Worm (Caenorhabditis elegans) whole organism, dauer: ENCODE data around the gene F32D8.2.

Experiments
- unc-62 ChIP-seq: sonication (generic microtip); optimal IDR thresholded peaks from 2 replicates; lab custom pipeline; 2017; ENCODE audit warnings: missing biosample characterization, missing genetic modification reagents, missing genetic modification characterization

Gene F32D8.2

ce11 chrV:10867586-10867985 lies 16.0 kb upstream of the F32D8.2 start:
- no peak for TF ChIP-seq unc-62 (GFP tag; lab: Kevin White, UChicago)

- TF ChIP-seq unc-62 (GFP tag; lab: Kevin White, UChicago): no peak
These were observed 13.5 kb upstream of the F32D8.2 start for ce11 chrV:10870050-10870449.

DNA sequence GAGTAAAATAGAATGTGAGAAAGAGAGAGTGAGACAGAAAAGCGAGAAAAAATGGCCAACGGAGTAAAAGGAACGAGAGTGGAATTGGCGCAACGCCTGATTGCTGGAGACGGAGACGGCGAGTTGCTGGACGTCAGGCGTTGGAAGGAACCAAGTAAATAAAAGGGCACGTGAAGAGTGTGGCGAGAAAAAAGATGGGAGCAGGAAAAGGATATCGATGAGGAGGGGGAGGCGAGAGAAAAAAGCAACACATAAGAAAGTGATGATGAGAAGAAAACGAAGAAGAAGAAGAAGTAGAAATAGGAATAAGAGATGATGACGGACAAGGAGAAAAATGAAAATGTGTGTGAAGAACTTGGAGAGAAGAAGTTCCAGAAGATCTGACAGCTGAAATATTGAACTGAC lies 12.1 kb upstream of the F32D8.2 start:
- no peak for TF ChIP-seq unc-62 (GFP tag; lab: Kevin White, UChicago)

DNA sequence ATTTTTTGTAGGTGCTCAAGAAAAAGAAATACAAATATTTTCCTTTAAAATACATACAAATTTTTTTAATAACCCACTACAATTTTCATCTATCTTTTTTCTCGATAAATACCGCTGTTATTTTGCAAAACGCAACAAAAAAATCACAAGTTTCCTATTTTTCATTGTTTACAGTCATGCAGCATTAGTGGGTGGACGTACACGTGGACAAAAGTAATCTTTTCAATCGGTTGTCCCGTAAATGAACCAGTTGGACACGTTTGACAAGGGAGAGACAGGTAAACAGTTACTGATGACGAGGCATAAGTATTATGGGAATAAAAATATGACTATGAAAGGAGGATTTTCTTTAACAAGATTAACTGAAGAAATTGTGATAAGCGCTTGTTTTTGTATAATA lies 10.4 kb upstream of the F32D8.2 start:
- TF ChIP-seq unc-62 (GFP tag; lab: Kevin White, UChicago): no peak

ce11 chrV:10874938-10875599 lies 8.5 kb upstream of the F32D8.2 start:
- TF ChIP-seq unc-62 (GFP tag; lab: Kevin White, UChicago): no peak

ce11 chrV:10876512-10876911 lies 7.1 kb upstream of the F32D8.2 start:
- no peak for TF ChIP-seq unc-62 (GFP tag; lab: Kevin White, UChicago)

ce11 chrV:10877808-10878600 lies 5.6 kb upstream of the F32D8.2 start:
- TF ChIP-seq unc-62 (GFP tag; lab: Kevin White, UChicago): no peak

ce11 chrV:10880138-10880882 lies 3.3 kb upstream of the F32D8.2 start, which contains the start of gene F32D8.1:
F32D8.1 (plus strand) TSS chrV:10880832.
- TF ChIP-seq unc-62 (GFP tag; lab: Kevin White, UChicago): no peak

ce11 chrV:10886405-10886887 lies 2.9 kb downstream of the F32D8.2 start, which contains the start of gene F32D8.3:
F32D8.3 (plus strand) TSS chrV:10886837.
- TF ChIP-seq unc-62 (GFP tag; lab: Kevin White, UChicago): no peak

- TF ChIP-seq unc-62 (GFP tag; lab: Kevin White, UChicago): no peak
These were observed 4.0 kb downstream of the F32D8.2 start for ce11 chrV:10887564-10887963.

- no peak for TF ChIP-seq unc-62 (GFP tag; lab: Kevin White, UChicago)
These were observed 4.6 kb downstream of the F32D8.2 start for ce11 chrV:10888153-10888552.

DNA sequence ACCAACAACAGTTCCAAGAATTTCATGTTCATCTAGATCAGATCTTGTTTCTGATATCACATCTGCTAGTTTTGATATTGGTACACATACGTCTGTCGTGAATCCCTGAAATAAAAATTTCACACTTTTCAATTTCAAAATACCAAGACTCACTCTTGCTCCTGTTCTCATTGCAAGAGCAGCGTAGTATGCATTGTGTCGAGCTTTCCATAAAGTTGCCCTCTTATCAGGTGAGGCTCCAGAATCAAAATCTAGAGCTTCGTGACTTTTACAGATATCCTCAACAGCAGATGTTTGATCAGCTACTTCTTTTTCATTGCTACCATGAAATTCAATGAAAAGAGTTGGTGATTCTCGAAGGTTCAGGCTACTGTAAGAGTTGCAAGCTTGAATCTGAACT lies 5.5 kb downstream of the F32D8.2 start, which contains the start of gene F32D8.11:
TSS of gene F32D8.11 (minus strand) at position 101 of the 400 bp plus-strand sequence.
- TF ChIP-seq unc-62 (GFP tag; lab: Kevin White, UChicago): no peak

ce11 chrV:10889774-10890173 lies 6.2 kb downstream of the F32D8.2 start:
- TF ChIP-seq unc-62 (GFP tag; lab: Kevin White, UChicago): no peak

ce11 chrV:10890980-10891379 lies 7.4 kb downstream of the F32D8.2 start, which contains the start of gene F32D8.12:
F32D8.12 (minus strand) TSS chrV:10891027.
- no peak for TF ChIP-seq unc-62 (GFP tag; lab: Kevin White, UChicago)

DNA sequence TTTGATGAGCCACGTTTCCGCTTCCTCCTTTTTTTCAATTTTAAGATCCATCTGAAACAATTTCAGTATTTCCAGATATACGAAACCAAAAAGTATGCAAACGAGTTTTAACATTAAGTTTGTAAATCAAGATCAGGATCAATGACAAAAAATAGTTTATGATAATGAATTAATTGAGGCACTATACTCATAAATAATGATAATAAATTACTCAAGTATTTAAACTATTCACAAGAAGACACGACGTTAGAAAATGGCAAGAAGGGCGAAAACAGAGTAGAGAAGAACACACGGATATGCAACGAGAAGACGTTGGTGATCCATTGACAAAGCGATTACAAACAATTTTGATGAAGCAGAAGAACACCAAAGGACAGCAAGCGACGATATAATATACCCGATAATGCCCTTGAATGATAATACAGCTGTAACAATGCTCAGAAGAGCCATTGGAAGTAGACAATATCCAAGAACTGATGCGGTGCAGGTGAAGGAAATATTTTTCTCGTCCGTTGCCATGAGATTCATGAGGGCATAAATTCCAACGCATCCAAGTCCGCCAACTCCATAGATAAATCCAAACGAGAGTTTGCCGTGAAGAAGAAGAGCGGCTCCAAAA lies 10.0 kb downstream of the F32D8.2 start, which contains the start of gene F32D8.4:
TSS of gene F32D8.4 (minus strand) at position 51 of the 619 bp plus-strand sequence.
- TF ChIP-seq unc-62 (GFP tag; lab: Kevin White, UChicago): no peak
